Worm (Caenorhabditis elegans) whole organism, young adult: ENCODE data around the gene T03G6.1.

ENCODE experiments used
- B0261.1 ChIP-seq: sonication (generic microtip); optimal IDR thresholded peaks from 2 replicates; lab custom pipeline; 2016; ENCODE audit warnings: mild to moderate bottlenecking, missing genetic modification characterization, moderate library complexity, missing compliant biosample characterization
- C06A6.2 ChIP-seq: fragments of 200-800 bp; sonication (Bioruptor generic); conservative IDR thresholded peaks from 2 replicates; pipeline ENCODE4 v1.3.6; 2022; ENCODE audit warnings: missing genetic modification characterization, missing compliant biosample characterization
- F22D6.2 ChIP-seq: sonication (generic microtip); optimal IDR thresholded peaks from 2 replicates; lab custom pipeline; 2016; ENCODE audit warnings: mild to moderate bottlenecking, missing genetic modification characterization, missing compliant biosample characterization
- F39B2.1 ChIP-seq: fragments of 200-800 bp; sonication (Bioruptor generic); IDR thresholded peaks from 2 replicates; pipeline ENCODE4 v1.3.6; 2022; ENCODE audit warnings: missing genetic modification reagents, missing genetic modification characterization, missing compliant biosample characterization
- F57A8.1 ChIP-seq: fragments of 200-800 bp; sonication (Bioruptor generic); optimal IDR thresholded peaks from 2 replicates; lab custom pipeline; 2018; ENCODE audit warnings: mild to moderate bottlenecking, missing genetic modification characterization, moderate library complexity, missing compliant biosample characterization
- K12H6.12 ChIP-seq: fragments of 200-800 bp; sonication (Bioruptor generic); optimal IDR thresholded peaks from 2 replicates; lab custom pipeline; 2018; ENCODE audit warnings: mild to moderate bottlenecking, missing genetic modification characterization, missing compliant biosample characterization
- Y53G8AR.9 ChIP-seq: fragments of 200-800 bp; sonication (Bioruptor generic); conservative IDR thresholded peaks from 2 replicates; pipeline ENCODE4 v1.3.6; 2022; ENCODE audit warnings: missing genetic modification reagents, missing genetic modification characterization, missing compliant biosample characterization
- attf-5 ChIP-seq: fragments of 200-800 bp; sonication (Bioruptor generic); optimal IDR thresholded peaks from 2 replicates; lab custom pipeline; 2018; ENCODE audit warnings: mild to moderate bottlenecking, missing genetic modification characterization, missing compliant biosample characterization
- ceh-100 ChIP-seq: fragments of 200-800 bp; sonication (Bioruptor generic); IDR thresholded peaks from 2 replicates; pipeline ENCODE4 v1.3.6; 2022; ENCODE audit warnings: missing genetic modification reagents, missing genetic modification characterization, missing compliant biosample characterization
- ceh-27 ChIP-seq: fragments of 200-800 bp; sonication (Bioruptor generic); optimal IDR thresholded peaks from 2 replicates; lab custom pipeline; 2018; ENCODE audit warnings: mild to moderate bottlenecking, missing genetic modification characterization, moderate library complexity, missing compliant biosample characterization
- dox-1 ChIP-seq: fragments of 200-800 bp; sonication (Bioruptor generic); IDR thresholded peaks from 2 replicates; pipeline ENCODE4 v1.3.6; 2022; ENCODE audit warnings: missing genetic modification reagents, missing genetic modification characterization, missing compliant biosample characterization
- dpff-1 ChIP-seq: sonication (generic microtip); optimal IDR thresholded peaks from 2 replicates; lab custom pipeline; 2017; ENCODE audit warnings: mild to moderate bottlenecking, missing genetic modification characterization, missing compliant biosample characterization
- efl-1 ChIP-seq: fragments of 150-350 bp; optimal IDR thresholded peaks from 2 replicates; lab custom pipeline; 2014; ENCODE audit warnings: missing biosample characterization, missing genetic modification reagents, missing genetic modification characterization
- fkh-3 ChIP-seq: sonication (generic microtip); optimal IDR thresholded peaks from 2 replicates; lab custom pipeline; 2016; ENCODE audit warnings: mild to moderate bottlenecking, missing genetic modification characterization, missing compliant biosample characterization
- hmg-1.2 ChIP-seq: fragments of 200-800 bp; sonication (Bioruptor generic); IDR thresholded peaks from 2 replicates; pipeline ENCODE4 v1.3.6; 2022; ENCODE audit warnings: missing genetic modification reagents, missing genetic modification characterization, missing compliant biosample characterization
- lin-26 ChIP-seq: fragments of 200-800 bp; sonication (Bioruptor generic); IDR thresholded peaks from 2 replicates; pipeline ENCODE4 v1.3.6; 2022; ENCODE audit warnings: missing genetic modification reagents, missing genetic modification characterization, missing compliant biosample characterization
- lin-40 ChIP-seq: sonication (generic microtip); optimal IDR thresholded peaks from 2 replicates; lab custom pipeline; 2016; ENCODE audit warnings: missing genetic modification characterization, mild to moderate bottlenecking, missing compliant biosample characterization, missing genotype, missing genetic modification reagents
- madf-8 ChIP-seq: fragments of 200-800 bp; sonication (Bioruptor generic); conservative IDR thresholded peaks from 2 replicates; pipeline ENCODE4 v1.3.6; 2022; ENCODE audit warnings: missing genetic modification reagents, missing genetic modification characterization, missing compliant biosample characterization
- mel-28 ChIP-seq: sonication (generic microtip); optimal IDR thresholded peaks from 2 replicates; lab custom pipeline; 2016; ENCODE audit warnings: borderline replicate concordance, mild to moderate bottlenecking, missing genetic modification characterization, missing compliant biosample characterization
- mes-4 ChIP-seq: sonication (generic microtip); optimal IDR thresholded peaks from 2 replicates; lab custom pipeline; 2016; ENCODE audit warnings: missing genotype, missing genetic modification characterization, missing compliant biosample characterization
- nhr-120 ChIP-seq: fragments of 200-800 bp; sonication (Bioruptor generic); IDR thresholded peaks from 2 replicates; pipeline ENCODE4 v1.3.6; 2022; ENCODE audit warnings: missing genetic modification characterization, missing compliant biosample characterization
- nhr-80 ChIP-seq: sonication (generic microtip); optimal IDR thresholded peaks from 2 replicates; lab custom pipeline; 2016; ENCODE audit warnings: missing genetic modification characterization, missing compliant biosample characterization
- pbrm-1 ChIP-seq: fragments of 200-800 bp; sonication (Bioruptor generic); IDR thresholded peaks from 2 replicates; pipeline ENCODE4 v1.3.6; 2022; ENCODE audit warnings: missing genetic modification reagents, missing genetic modification characterization, missing compliant biosample characterization
- rec-8 ChIP-seq, 2 experiments: sonication (generic microtip); optimal IDR thresholded peaks; 2 replicates each; lab custom pipeline; 2016; ENCODE audit warnings: mild to moderate bottlenecking in 2 of 2, missing genetic modification characterization in 2 of 2, missing genetic modification reagents in 2 of 2, missing genotype in 2 of 2, missing biosample characterization in 1 of 2, missing compliant biosample characterization in 1 of 2, moderate library complexity in 1 of 2
- repo-1 ChIP-seq: sonication (generic microtip); optimal IDR thresholded peaks from 2 replicates; lab custom pipeline; 2017; ENCODE audit warnings: mild to moderate bottlenecking, missing genetic modification characterization, missing compliant biosample characterization
- rpc-1 ChIP-seq, 2 experiments: fragments of 150-350 bp in 1 of 2; sonication (generic microtip) in 1 of 2; optimal IDR thresholded peaks; 2 replicates each; lab custom pipeline; 2014 to 2018; ENCODE audit warnings: missing biosample characterization in 1 of 2, missing genetic modification characterization in 1 of 2, missing genetic modification reagents in 1 of 2, missing genotype in 1 of 2
- sea-2 ChIP-seq: fragments of 200-800 bp; sonication (Bioruptor generic); IDR thresholded peaks from 2 replicates; pipeline ENCODE4 v1.3.6; 2022; ENCODE audit warnings: missing genetic modification characterization, missing compliant biosample characterization
- snpc-3.4 ChIP-seq: sonication (generic microtip); optimal IDR thresholded peaks from 2 replicates; lab custom pipeline; 2017; ENCODE audit warnings: missing genetic modification characterization, mild to moderate bottlenecking, missing compliant biosample characterization, antibody characterized with exemption, moderate library complexity, missing genotype, missing genetic modification reagents
- somi-1 ChIP-seq: fragments of 200-800 bp; sonication (Bioruptor generic); optimal IDR thresholded peaks from 2 replicates; lab custom pipeline; 2018; ENCODE audit warnings: mild to moderate bottlenecking, missing genetic modification characterization, missing compliant biosample characterization
- tbp1 ChIP-seq: fragments of 200-800 bp; sonication (Bioruptor generic); optimal IDR thresholded peaks from 2 replicates; lab custom pipeline; 2018; ENCODE audit warnings: mild to moderate bottlenecking, missing genetic modification characterization, missing compliant biosample characterization
- ztf-22 ChIP-seq: fragments of 200-800 bp; sonication (Bioruptor generic); optimal IDR thresholded peaks from 2 replicates; lab custom pipeline; 2018; ENCODE audit warnings: mild to moderate bottlenecking, missing genetic modification characterization, moderate library complexity, missing compliant biosample characterization
- ztf-26 ChIP-seq: sonication (generic microtip); optimal IDR thresholded peaks from 2 replicates; lab custom pipeline; 2017; ENCODE audit warnings: missing genetic modification characterization, missing compliant biosample characterization
- ztf-28 ChIP-seq: fragments of 200-800 bp; sonication (Bioruptor generic); IDR thresholded peaks from 2 replicates; pipeline ENCODE4 v1.3.6; 2022; ENCODE audit warnings: missing genetic modification reagents, missing genetic modification characterization, missing compliant biosample characterization

T03G6.1 gene

DNA sequence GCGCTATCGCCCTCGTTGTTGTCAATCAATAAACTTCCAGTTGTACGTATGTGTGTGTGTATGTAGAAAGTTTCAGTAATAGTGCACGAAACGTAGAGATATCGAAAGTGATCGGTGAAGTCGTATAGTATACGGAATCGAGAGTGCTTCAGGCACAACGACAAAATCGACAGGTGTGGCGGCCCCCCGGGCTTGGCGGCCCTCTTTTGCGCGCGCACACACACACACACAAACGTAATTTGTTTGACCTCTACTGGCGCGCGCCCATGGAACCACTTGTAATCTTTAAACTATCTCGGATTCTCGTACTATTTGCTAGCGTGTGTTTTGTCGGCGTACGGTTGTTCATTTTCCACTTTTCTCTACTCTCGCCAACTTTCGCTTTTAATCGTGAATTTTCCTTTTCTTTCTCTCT lies 16.4 kb upstream of the T03G6.1 start:
- TF ChIP-seq mel-28 = no peak
- peak; percentile 9 for TF ChIP-seq ztf-22 (GFP tag; lab: Kevin White, UChicago)
- TF ChIP-seq pbrm-1 (GFP tag; lab: Robert Waterston, UW) = 0 out of 2 replicates have a peak, but pooled peaks have one; percentile 21
- no peak for TF ChIP-seq snpc-3.4 (tag; lab: Kevin White, UChicago)
- TF ChIP-seq nhr-80 = peak; percentile 35
- peak; percentile 40; the same call in 1 of the 2 replicates for TF ChIP-seq hmg-1.2 (GFP tag; lab: Robert Waterston, UW)
- TF ChIP-seq F39B2.1 (GFP tag; lab: Robert Waterston, UW) = no peak
- TF ChIP-seq dpff-1 = no peak
- peak; percentile 33 for TF ChIP-seq efl-1 (GFP tag; lab: Kevin White, UChicago)
- TF ChIP-seq lin-40 (tag; lab: Kevin White, UChicago) = peak; percentile 40
- peak; percentile 69 for TF ChIP-seq ceh-27
- TF ChIP-seq lin-26 (GFP tag; lab: Robert Waterston, UW) = peak; percentile 49; the same call in 1 of the 2 replicates
- TF ChIP-seq K12H6.12 (tag; lab: Kevin White, UChicago) = peak; percentile 14
- TF ChIP-seq ztf-26 (tag; lab: Kevin White, UChicago) = peak; percentile 17

DNA sequence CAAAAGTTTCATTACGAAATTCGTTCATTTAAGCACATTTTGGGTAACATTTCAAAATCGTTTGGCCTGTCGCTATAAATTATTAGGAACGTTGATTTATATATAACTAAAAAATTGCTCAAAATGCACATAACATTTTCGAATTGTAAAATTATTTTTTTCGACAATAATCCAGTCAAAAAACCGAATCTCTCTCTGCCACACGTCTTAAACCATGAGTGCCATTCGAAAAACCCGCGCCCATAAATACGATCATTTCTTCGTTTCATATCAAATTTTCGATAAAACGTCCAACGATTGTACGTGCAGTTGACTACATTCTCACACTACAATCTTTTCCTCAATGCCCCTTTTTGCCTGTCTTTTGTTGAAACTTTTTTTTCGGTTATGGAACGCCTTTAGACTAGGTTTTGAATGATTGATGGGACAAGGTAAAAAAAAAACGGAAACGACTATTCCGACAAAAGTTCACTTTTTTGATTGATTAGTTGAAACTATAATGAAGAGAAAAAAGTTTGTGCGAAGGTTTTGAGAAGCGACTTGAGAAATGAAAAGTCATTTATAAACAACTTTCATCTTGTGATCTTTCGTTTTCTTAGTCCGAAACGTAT lies 15.3 kb upstream of the T03G6.1 start:
- TF ChIP-seq F22D6.2 (no peak), fkh-3 (tag; lab: Kevin White, UChicago) (no peak), somi-1 (GFP tag; lab: Kevin White, UChicago) (no peak), tbp1 (no peak), repo-1 (no peak), lin-40 (tag; lab: Kevin White, UChicago) (peak; percentile 63), dox-1 (GFP tag; lab: Robert Waterston, UW) (no peak), attf-5 (GFP tag; lab: Kevin White, UChicago) (no peak), mes-4 (tag; lab: Kevin White, UChicago) (no peak), ceh-100 (GFP tag; lab: Robert Waterston, UW) (no peak), Y53G8AR.9 (GFP tag; lab: Robert Waterston, UW) (no peak), B0261.1 (tag; lab: Kevin White, UChicago) (no peak), madf-8 (GFP tag; lab: Robert Waterston, UW) (no peak), nhr-80 (peak; percentile 68), sea-2 (GFP tag; lab: Robert Waterston, UW) (no peak), ztf-28 (GFP tag; lab: Robert Waterston, UW) (no peak), nhr-120 (GFP tag; lab: Robert Waterston, UW) (no peak)

DNA sequence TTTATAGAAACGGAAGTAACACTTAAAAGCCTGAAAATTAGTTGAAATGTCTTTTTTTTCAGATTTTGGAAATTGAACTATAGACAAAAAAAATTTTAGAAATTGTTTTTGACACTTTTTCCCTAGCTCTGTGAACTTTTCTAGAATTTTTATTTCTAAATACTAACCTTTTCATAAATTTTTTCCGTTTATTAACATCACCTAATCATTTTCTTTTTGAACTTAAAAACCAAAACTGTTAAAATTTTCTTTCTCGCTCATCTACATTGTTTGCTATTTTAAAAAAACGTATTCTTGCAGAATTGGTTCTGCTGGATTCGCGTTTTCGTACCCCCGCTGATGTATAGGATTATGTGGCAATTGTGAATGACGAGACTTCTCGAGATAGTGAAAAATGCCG lies 14.3 kb upstream of the T03G6.1 start, which contains the start of the genes nhr-40 and T03G6.7:
nhr-40 (plus strand) TSS at position 301 of the 400 bp plus-strand sequence.
T03G6.7 (plus strand) TSS at position 337 of the 400 bp plus-strand sequence.
- TF ChIP-seq rpc-1 (optimal IDR thresholded peaks at IDR 0.05; lab: Kevin White, UChicago) (no peak), rpc-1 (tag; optimal IDR thresholded peaks at IDR 0.05; lab: Kevin White, UChicago) (no peak), F57A8.1 (GFP tag; lab: Kevin White, UChicago) (no peak), C06A6.2 (no peak)
- TF ChIP-seq, all 124 proteins: peak for 0

DNA sequence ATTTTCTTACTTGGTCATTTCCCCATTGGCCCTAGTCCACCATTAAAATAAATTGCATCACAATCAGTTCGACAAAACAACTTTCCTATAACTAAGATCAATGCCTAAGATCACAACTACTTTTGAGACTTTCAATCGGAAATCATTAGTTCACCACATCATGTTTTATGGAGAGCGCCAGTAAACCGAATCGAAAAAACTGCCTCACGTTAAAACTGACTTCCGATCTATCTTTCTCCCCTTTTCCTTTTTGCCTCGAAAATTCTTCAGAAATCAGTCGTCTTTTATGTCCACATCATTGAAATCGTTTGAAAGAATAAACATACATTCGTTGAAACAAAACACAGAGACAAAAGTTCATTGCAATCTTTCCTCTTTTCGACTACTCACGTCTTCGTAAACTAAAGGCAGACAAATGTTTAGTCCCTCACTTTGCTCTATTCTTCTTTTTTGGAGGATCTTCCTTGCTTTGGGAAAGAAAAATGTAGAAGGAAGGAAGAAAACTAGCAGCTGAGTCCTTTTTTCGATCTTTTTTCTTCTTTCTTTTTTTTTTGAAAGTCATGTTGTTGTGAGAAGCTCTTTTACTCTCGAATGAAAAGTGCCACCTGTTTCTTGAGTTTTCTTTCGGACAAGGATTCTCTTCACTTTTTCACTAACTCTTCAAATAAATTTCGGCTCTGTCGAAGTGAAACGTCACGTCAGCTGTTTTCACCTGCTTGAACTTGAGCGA lies 12.8 kb upstream of the T03G6.1 start:
- TF ChIP-seq lin-40 (tag; lab: Kevin White, UChicago) (peak; percentile 4), rec-8 (tag; optimal IDR thresholded peaks at IDR 0.05; lab: Kevin White, UChicago) (no peak), madf-8 (GFP tag; lab: Robert Waterston, UW) (no peak)
